Worm (Caenorhabditis elegans): ENCODE results near the gene Y68A4A.13.

ce11 chrV:17242552-17242951 is 34.6 kb upstream of the Y68A4A.13 start, which contains the start of gene Y68A4B.3:
- TF ChIP-seq tbx-11 (GFP tag; IDR thresholded peaks at IDR 0.05) = no peak
- no peak for TF ChIP-seq flt-1 (GFP tag; IDR thresholded peaks at IDR 0.05)
- TF ChIP-seq hmg-4 (GFP tag; optimal IDR thresholded peaks at IDR 0.05) = no peak
- TF ChIP-seq tbx-37 (GFP tag; conservative IDR thresholded peaks at IDR 0.05) = no peak
- TF ChIP-seq hnd-1 (tag; optimal IDR thresholded peaks at IDR 0.05) = no peak
- TF ChIP-seq ama-1 (optimal IDR thresholded peaks at IDR 0.05) = no peak
- no peak for TF ChIP-seq ceh-36 (tag; optimal IDR thresholded peaks at IDR 0.05)

Measured in whole organism, early embryonic.